Fruit fly (Drosophila melanogaster): ENCODE measurements around the gene Spp.

Spp gene

dm6 chr2L:497657-498473, 46.6 kb downstream of the Spp start:
- no peak for TF ChIP-seq pad (GFP tag; optimal IDR thresholded peaks at IDR 0.05)
- TF ChIP-seq Clk (GFP tag; optimal IDR thresholded peaks at IDR 0.05): no peak
- no peak for TF ChIP-seq CG5204 (GFP tag; optimal IDR thresholded peaks at IDR 0.05)
- no peak for TF ChIP-seq cnc (optimal IDR thresholded peaks at IDR 0.05)

dm6 chr2L:496841-497240, 47.6 kb downstream of the Spp start:
- TF ChIP-seq CG1620 (GFP tag; optimal IDR thresholded peaks at IDR 0.05) (no peak), CG5204 (GFP tag; optimal IDR thresholded peaks at IDR 0.05) (no peak), CG33017 (tag; optimal IDR thresholded peaks at IDR 0.05) (no peak), tj (GFP tag; optimal IDR thresholded peaks at IDR 0.05) (no peak), CG12768 (GFP tag; optimal IDR thresholded peaks at IDR 0.05) (no peak), CG11617 (GFP tag; optimal IDR thresholded peaks at IDR 0.05) (no peak), ovo (GFP tag; optimal IDR thresholded peaks at IDR 0.05) (no peak), cic (GFP tag; optimal IDR thresholded peaks at IDR 0.05) (no peak), Hr96 (GFP tag; optimal IDR thresholded peaks at IDR 0.05) (no peak), Crg-1 (GFP tag; optimal IDR thresholded peaks at IDR 0.05) (no peak), cnc (optimal IDR thresholded peaks at IDR 0.05) (no peak), Clk (GFP tag; optimal IDR thresholded peaks at IDR 0.05) (no peak), toe (GFP tag; optimal IDR thresholded peaks at IDR 0.05) (no peak), bab1 (GFP tag; optimal IDR thresholded peaks at IDR 0.05) (no peak)

- TF ChIP-seq tj (GFP tag; optimal IDR thresholded peaks at IDR 0.05): peak; percentile 60
- TF ChIP-seq CG7101 (tag; optimal IDR thresholded peaks at IDR 0.05): no peak
Observed at dm6 chr2L:496436-496835, 48.0 kb downstream of the Spp start.

- TF ChIP-seq CG12768 (GFP tag; optimal IDR thresholded peaks at IDR 0.05) (no peak), CG14711 (tag; optimal IDR thresholded peaks at IDR 0.05) (no peak)
Observed at dm6 chr2L:495381-496240, 48.8 kb downstream of the Spp start.

- TF ChIP-seq CG33017 (tag; optimal IDR thresholded peaks at IDR 0.05) (no peak), Hr96 (GFP tag; optimal IDR thresholded peaks at IDR 0.05) (no peak), Crg-1 (GFP tag; optimal IDR thresholded peaks at IDR 0.05) (no peak), CG7045 (GFP tag; optimal IDR thresholded peaks at IDR 0.05) (no peak), Mnt (GFP tag; optimal IDR thresholded peaks at IDR 0.05) (no peak), Clk (GFP tag; optimal IDR thresholded peaks at IDR 0.05) (no peak)
Observed at dm6 chr2L:493274-493673, 51.2 kb downstream of the Spp start.
